ENCODE assay signal across 5 fruit fly cellular contexts in the genomic region with DNA sequence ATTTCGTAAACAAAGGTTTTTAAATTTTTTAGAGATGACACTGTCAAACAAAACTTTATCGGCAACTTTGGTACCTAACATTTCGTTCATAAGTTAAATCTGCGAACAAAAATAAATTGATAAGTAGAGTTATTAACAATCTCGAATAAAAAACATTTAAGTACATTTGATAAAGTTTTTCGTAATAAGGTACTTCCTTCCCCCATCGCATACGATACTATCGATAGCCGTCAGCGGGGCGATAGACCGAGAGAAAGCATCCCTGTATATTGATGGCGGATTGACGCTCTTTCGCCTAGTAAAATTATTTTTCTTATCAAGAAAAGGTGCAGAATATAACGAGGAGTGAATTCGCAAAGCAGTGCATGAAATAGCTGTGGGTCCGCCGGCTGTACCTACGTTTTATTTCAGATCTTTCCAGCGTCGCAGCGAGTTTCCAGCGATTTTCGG.
A peak's percentile ranks its signal among the peaks of the same experiment; 100 is the strongest.
TF ChIP-seq lines count a peak whose summit lies in the region.

A gene (minus strand): TSS at position 38 of the 450 bp plus-strand sequence.
A gene (plus strand): TSS at position 245 of the 450 bp plus-strand sequence.

- TF ChIP-seq CTCF in whole organism, embryonic (GFP tag; optimal IDR thresholded peaks at IDR 0.05; lab: Kevin White, UChicago): peak; percentile 26

TF ChIP-seq in whole organism, adult, 20 proteins besides CTCF, POLR2A, EP300 and RAD21 (continues in another document):
- TF ChIP-seq cic (GFP tag; optimal IDR thresholded peaks at IDR 0.05; lab: Kevin White, UChicago): peak; percentile 25
- peak; percentile 88 for TF ChIP-seq CG1620 (GFP tag; optimal IDR thresholded peaks at IDR 0.05; lab: Kevin White, UChicago)
- TF ChIP-seq CG11617 (GFP tag; optimal IDR thresholded peaks at IDR 0.05; lab: Kevin White, UChicago): peak; percentile 89
- peak; percentile 75 for TF ChIP-seq CG33017 (tag; optimal IDR thresholded peaks at IDR 0.05; lab: Kevin White, UChicago)
- no peak for TF ChIP-seq CG5204 (GFP tag; optimal IDR thresholded peaks at IDR 0.05; lab: Kevin White, UChicago)
- TF ChIP-seq Clk (GFP tag; optimal IDR thresholded peaks at IDR 0.05; lab: Kevin White, UChicago): peak; percentile 65
- peak; percentile 79 for TF ChIP-seq Mnt (GFP tag; optimal IDR thresholded peaks at IDR 0.05; lab: Kevin White, UChicago)
- peak; percentile 93 for TF ChIP-seq toe (GFP tag; optimal IDR thresholded peaks at IDR 0.05; lab: Kevin White, UChicago)
- TF ChIP-seq Hr96 (GFP tag; optimal IDR thresholded peaks at IDR 0.05; lab: Kevin White, UChicago): peak; percentile 91
- TF ChIP-seq tj (GFP tag; optimal IDR thresholded peaks at IDR 0.05; lab: Kevin White, UChicago): peak; percentile 66
- TF ChIP-seq pad (GFP tag; optimal IDR thresholded peaks at IDR 0.05; lab: Kevin White, UChicago): peak; percentile 66
- TF ChIP-seq ovo (GFP tag; optimal IDR thresholded peaks at IDR 0.05; lab: Kevin White, UChicago): peak; percentile 83
- TF ChIP-seq CG7101 (tag; optimal IDR thresholded peaks at IDR 0.05; lab: Kevin White, UChicago): peak; percentile 89
- TF ChIP-seq kay (GFP tag; lab: Kevin White, UChicago; ENCODE audit: borderline replicate concordance): no peak
- peak; percentile 80 for TF ChIP-seq CG7045 (GFP tag; optimal IDR thresholded peaks at IDR 0.05; lab: Kevin White, UChicago)
- peak; percentile 84 for TF ChIP-seq CG12768 (GFP tag; optimal IDR thresholded peaks at IDR 0.05; lab: Kevin White, UChicago)
- TF ChIP-seq cnc (optimal IDR thresholded peaks at IDR 0.05; lab: Kevin White, UChicago): no peak

TF ChIP-seq in whole organism, embryonic, 481 proteins besides CTCF, POLR2A, EP300 and RAD21 (continues in another document):
- TF ChIP-seq pzg (GFP tag; optimal IDR thresholded peaks at IDR 0.05; lab: Kevin White, UChicago) (peak; percentile 73), insv (GFP tag; optimal IDR thresholded peaks at IDR 0.05; lab: Kevin White, UChicago) (peak in 1 of 2 experiments; percentile 66), MBD-R2 (GFP tag; IDR thresholded peaks at IDR 0.05; lab: Robert Waterston, UW) (peak; percentile 95), crol (GFP tag; IDR thresholded peaks at IDR 0.05; lab: Robert Waterston, UW) (peak; percentile 45), sqz (GFP tag; optimal IDR thresholded peaks at IDR 0.05; lab: Kevin White, UChicago) (no peak), trem (tag; optimal IDR thresholded peaks at IDR 0.05; lab: Kevin White, UChicago) (peak; percentile 90), fru (optimal IDR thresholded peaks at IDR 0.05; lab: Kevin White, UChicago) (no peak), Hmx (GFP tag; optimal IDR thresholded peaks at IDR 0.05; lab: Kevin White, UChicago) (peak; percentile 72), CG6765 (GFP tag; optimal IDR thresholded peaks at IDR 0.05; lab: Kevin White, UChicago) (peak; percentile 45), CG32767 (GFP tag; IDR thresholded peaks at IDR 0.05; lab: Robert Waterston, UW) (peak; percentile 50), NC2α (GFP tag; optimal IDR thresholded peaks at IDR 0.05; lab: Kevin White, UChicago) (peak; percentile 76), CG10321 (GFP tag; IDR thresholded peaks at IDR 0.05; lab: Robert Waterston, UW) (no peak), CG10267 (tag; optimal IDR thresholded peaks at IDR 0.05; lab: Kevin White, UChicago) (peak; percentile 94), Dek (tag; optimal IDR thresholded peaks at IDR 0.05; lab: Kevin White, UChicago) (peak; percentile 82), cato (GFP tag; optimal IDR thresholded peaks at IDR 0.05; lab: Kevin White, UChicago; ENCODE audit: borderline replicate concordance) (peak; percentile 68), CG16779 (GFP tag; IDR thresholded peaks at IDR 0.05; lab: Robert Waterston, UW) (0 out of 2 replicates have a peak, but pooled peaks have one; percentile 46), Xrp1 (GFP tag; IDR thresholded peaks at IDR 0.05; lab: Robert Waterston, UW) (peak; percentile 89)

TF ChIP-seq in whole organism, prepupa, 60 proteins besides CTCF, POLR2A, EP300 and RAD21 (continues in another document):
- peak; percentile 86 for TF ChIP-seq Eip75B (GFP tag; optimal IDR thresholded peaks at IDR 0.05; lab: Kevin White, UChicago)
- no peak for TF ChIP-seq CG6808 (GFP tag; optimal IDR thresholded peaks at IDR 0.05; lab: Kevin White, UChicago)
- TF ChIP-seq CG6854 (GFP tag; optimal IDR thresholded peaks at IDR 0.05; lab: Kevin White, UChicago): no peak
- peak; percentile 54; the same call in 2 of the 3 replicates for TF ChIP-seq CG8119 (GFP tag; IDR thresholded peaks at IDR 0.05; lab: Robert Waterston, UW)
- no peak for TF ChIP-seq spab (GFP tag; optimal IDR thresholded peaks at IDR 0.05; lab: Kevin White, UChicago)
- TF ChIP-seq Lpt (GFP tag; optimal IDR thresholded peaks at IDR 0.05; lab: Kevin White, UChicago): peak; percentile 55
- no peak for TF ChIP-seq svp (GFP tag; lab: Kevin White, UChicago)
- TF ChIP-seq CG10631 (GFP tag; optimal IDR thresholded peaks at IDR 0.05; lab: Kevin White, UChicago): peak; percentile 87
- peak; percentile 55 for TF ChIP-seq CG11902 (GFP tag; optimal IDR thresholded peaks at IDR 0.05; lab: Kevin White, UChicago)
- no peak for TF ChIP-seq CG16779 (tag; optimal IDR thresholded peaks at IDR 0.05; lab: Kevin White, UChicago)
- peak; percentile 89 for TF ChIP-seq CG31627 (GFP tag; optimal IDR thresholded peaks at IDR 0.05; lab: Kevin White, UChicago)
- TF ChIP-seq achi (GFP tag; optimal IDR thresholded peaks at IDR 0.05; lab: Kevin White, UChicago): peak; percentile 84
- peak; percentile 74 for TF ChIP-seq CG32006 (GFP tag; optimal IDR thresholded peaks at IDR 0.05; lab: Kevin White, UChicago)
- peak; percentile 82 for TF ChIP-seq cyc (GFP tag; optimal IDR thresholded peaks at IDR 0.05; lab: Kevin White, UChicago)
- peak; percentile 60 for TF ChIP-seq Sox15 (GFP tag; optimal IDR thresholded peaks at IDR 0.05; lab: Kevin White, UChicago)
- peak; percentile 59 for TF ChIP-seq CG8632 (GFP tag; optimal IDR thresholded peaks at IDR 0.05; lab: Kevin White, UChicago)
- TF ChIP-seq salr (GFP tag; optimal IDR thresholded peaks at IDR 0.05; lab: Kevin White, UChicago): peak in 1 of 2 experiments; percentile 27
- peak; percentile 85 for TF ChIP-seq pdm3 (GFP tag; optimal IDR thresholded peaks at IDR 0.05; lab: Kevin White, UChicago)

TF ChIP-seq in whole organism, pupa, 21 proteins besides CTCF, POLR2A, EP300 and RAD21 (continues in another document):
- TF ChIP-seq Snoo (tag; optimal IDR thresholded peaks at IDR 0.05; lab: Kevin White, UChicago) (peak; percentile 67), CG12605 (GFP tag; IDR thresholded peaks at IDR 0.05; lab: Robert Waterston, UW) (no peak), CG13204 (GFP tag; optimal IDR thresholded peaks at IDR 0.05; lab: Kevin White, UChicago) (no peak), rn (GFP tag; IDR thresholded peaks at IDR 0.05; lab: Robert Waterston, UW) (peak; percentile 63; the same call in 1 of the 2 replicates), CG32121 (GFP tag; IDR thresholded peaks at IDR 0.05; lab: Robert Waterston, UW) (peak; percentile 78), CG15710 (tag; optimal IDR thresholded peaks at IDR 0.05; lab: Kevin White, UChicago) (peak; percentile 77), CG8159 (tag; optimal IDR thresholded peaks at IDR 0.05; lab: Kevin White, UChicago) (peak; percentile 71), CG10348 (GFP tag; IDR thresholded peaks at IDR 0.05; lab: Robert Waterston, UW) (no peak), Ets98B (GFP tag; IDR thresholded peaks at IDR 0.05; lab: Robert Waterston, UW) (peak; percentile 66; the same call in 1 of the 2 replicates), CG4496 (GFP tag; IDR thresholded peaks at IDR 0.05; lab: Robert Waterston, UW) (peak; percentile 83; the same call in 2 of the 3 replicates), CG34367 (tag; optimal IDR thresholded peaks at IDR 0.05; lab: Kevin White, UChicago) (peak; percentile 53), fd96Ca (GFP tag; IDR thresholded peaks at IDR 0.05; lab: Robert Waterston, UW) (peak; percentile 53; the same call in 1 of the 3 replicates), D1 (tag; optimal IDR thresholded peaks at IDR 0.05; lab: Kevin White, UChicago) (no peak), Pif1B (GFP tag; optimal IDR thresholded peaks at IDR 0.05; lab: Kevin White, UChicago) (no peak), CG17806 (tag; optimal IDR thresholded peaks at IDR 0.05; lab: Kevin White, UChicago) (peak; percentile 49), CG14655 (GFP tag; optimal IDR thresholded peaks at IDR 0.05; lab: Kevin White, UChicago) (no peak), Pif1A (GFP tag; optimal IDR thresholded peaks at IDR 0.05; lab: Kevin White, UChicago) (no peak), EcR (GFP tag; optimal IDR thresholded peaks at IDR 0.05; lab: Kevin White, UChicago) (no peak), gl (tag; optimal IDR thresholded peaks at IDR 0.05; lab: Kevin White, UChicago) (peak; percentile 26)

TF ChIP-seq in whole organism, wandering third instar larva, 38 proteins besides CTCF, POLR2A, EP300 and RAD21 (continues in another document):
- TF ChIP-seq usp (GFP tag; optimal IDR thresholded peaks at IDR 0.05; lab: Kevin White, UChicago) (no peak), Jra (GFP tag; optimal IDR thresholded peaks at IDR 0.05; lab: Kevin White, UChicago) (peak; percentile 95), CrebA (GFP tag; optimal IDR thresholded peaks at IDR 0.05; lab: Kevin White, UChicago; ENCODE audit: borderline replicate concordance) (no peak), ey (GFP tag; optimal IDR thresholded peaks at IDR 0.05; lab: Kevin White, UChicago) (peak; percentile 89), Hnf4 (GFP tag; optimal IDR thresholded peaks at IDR 0.05; lab: Kevin White, UChicago) (no peak), CG9705 (GFP tag; optimal IDR thresholded peaks at IDR 0.05; lab: Kevin White, UChicago) (peak; percentile 83), Mio (GFP tag; optimal IDR thresholded peaks at IDR 0.05; lab: Kevin White, UChicago) (peak; percentile 17), fru (GFP tag; optimal IDR thresholded peaks at IDR 0.05; lab: Kevin White, UChicago) (peak; percentile 88), Abd-B (GFP tag; optimal IDR thresholded peaks at IDR 0.05; lab: Kevin White, UChicago) (no peak), sv (GFP tag; optimal IDR thresholded peaks at IDR 0.05; lab: Kevin White, UChicago) (peak; percentile 82), br (GFP tag; optimal IDR thresholded peaks at IDR 0.05; lab: Kevin White, UChicago) (peak; percentile 88), OdsH (GFP tag; optimal IDR thresholded peaks at IDR 0.05; lab: Kevin White, UChicago) (peak; percentile 75), Myc (optimal IDR thresholded peaks at IDR 0.05; lab: Kevin White, UChicago) (peak; percentile 41), tai (GFP tag; optimal IDR thresholded peaks at IDR 0.05; lab: Kevin White, UChicago) (no peak), Sp1 (GFP tag; optimal IDR thresholded peaks at IDR 0.05; lab: Kevin White, UChicago) (peak; percentile 81), dmrt93B (GFP tag; optimal IDR thresholded peaks at IDR 0.05; lab: Kevin White, UChicago) (no peak), Rel (GFP tag; optimal IDR thresholded peaks at IDR 0.05; lab: Kevin White, UChicago) (no peak), Rel (tag; optimal IDR thresholded peaks at IDR 0.05; lab: Kevin White, UChicago) (peak; percentile 45), CG32264 (GFP tag; optimal IDR thresholded peaks at IDR 0.05; lab: Kevin White, UChicago) (peak; percentile 76), h (GFP tag; optimal IDR thresholded peaks at IDR 0.05; lab: Kevin White, UChicago) (peak; percentile 90), Hr78 (GFP tag; optimal IDR thresholded peaks at IDR 0.05; lab: Kevin White, UChicago) (no peak)
